Fruit fly (Drosophila melanogaster) whole organism, embryonic: ENCODE data around the gene vib.

Experiments used
- ATbp ChIP-seq: fragments of 200-800 bp; sonication (Bioruptor generic); optimal IDR thresholded peaks from 2 replicates; lab custom pipeline; 2017; ENCODE audit warnings: missing biosample characterization, mild to moderate bottlenecking, missing genetic modification characterization, missing genetic modification reagents
- Ada2b ChIP-seq: fragments of 200-800 bp; sonication (Bioruptor generic); IDR thresholded peaks from 2 replicates; pipeline ENCODE4 v1.3.6; 2022; ENCODE audit warnings: missing biosample characterization, missing genetic modification characterization
- BEAF-32 ChIP-seq: fragments of 200-800 bp; sonication (Bioruptor generic); optimal IDR thresholded peaks from 3 replicates; lab custom pipeline; 2017; ENCODE audit warnings: missing biosample characterization, missing genetic modification characterization, mild to moderate bottlenecking, moderate library complexity, missing genetic modification reagents
- CG10147 ChIP-seq: fragments of 200-800 bp; sonication (Bioruptor generic); optimal IDR thresholded peaks from 2 replicates; lab custom pipeline; 2019; ENCODE audit warnings: missing biosample characterization, mild to moderate bottlenecking, missing genetic modification characterization, moderate library complexity
- CG10267 ChIP-seq: fragments of 200-800 bp; sonication (Bioruptor generic); optimal IDR thresholded peaks from 2 replicates; lab custom pipeline; 2018; ENCODE audit warnings: missing biosample characterization, mild to moderate bottlenecking, missing genetic modification characterization, moderate library complexity
- CG10654 ChIP-seq: fragments of 200-800 bp; sonication (Bioruptor generic); optimal IDR thresholded peaks from 2 replicates; lab custom pipeline; 2016; ENCODE audit warnings: missing biosample characterization, missing genetic modification characterization
- CG11560 ChIP-seq: fragments of 200-800 bp; sonication (Bioruptor generic); IDR thresholded peaks from 3 replicates; pipeline ENCODE4 v1.3.6; 2022; ENCODE audit warnings: missing biosample characterization, missing genetic modification characterization
- CG1233 ChIP-seq: fragments of 200-800 bp; sonication (Bioruptor generic); optimal IDR thresholded peaks from 4 replicates; lab custom pipeline; 2018; ENCODE audit warnings: missing biosample characterization, mild to moderate bottlenecking, missing genetic modification characterization
- CG13894 ChIP-seq: fragments of 200-800 bp; sonication (Bioruptor generic); optimal IDR thresholded peaks from 3 replicates; lab custom pipeline; 2018; ENCODE audit warnings: missing biosample characterization, mild to moderate bottlenecking, missing genetic modification characterization, moderate library complexity
- CG14710 ChIP-seq: fragments of 200-800 bp; sonication (Bioruptor generic); optimal IDR thresholded peaks from 3 replicates; lab custom pipeline; 2019; ENCODE audit warnings: missing biosample characterization, mild to moderate bottlenecking, missing genetic modification characterization, moderate library complexity
- CG1603 ChIP-seq: fragments of 200-800 bp; sonication (Bioruptor generic); optimal IDR thresholded peaks from 2 replicates; lab custom pipeline; 2019; ENCODE audit warnings: missing biosample characterization, mild to moderate bottlenecking, missing genetic modification characterization, moderate library complexity
- CG1647 ChIP-seq: fragments of 200-800 bp; sonication (Bioruptor generic); optimal IDR thresholded peaks from 3 replicates; lab custom pipeline; 2016; ENCODE audit warnings: missing biosample characterization, missing genetic modification characterization
- CG18619 ChIP-seq: fragments of 200-800 bp; sonication (Bioruptor generic); optimal IDR thresholded peaks from 3 replicates; lab custom pipeline; 2017; ENCODE audit warnings: missing biosample characterization, mild to moderate bottlenecking, missing genetic modification characterization
- CG2116 ChIP-seq: fragments of 200-800 bp; sonication (Bioruptor generic); optimal IDR thresholded peaks from 3 replicates; lab custom pipeline; 2018; ENCODE audit warnings: missing biosample characterization, mild to moderate bottlenecking, missing genetic modification characterization
- CG31441 ChIP-seq: fragments of 200-800 bp; sonication (Bioruptor generic); IDR thresholded peaks from 2 replicates; pipeline ENCODE4 v1.3.6; 2022; ENCODE audit warnings: missing biosample characterization, missing genetic modification characterization
- CG34422 ChIP-seq: fragments of 200-800 bp; sonication (Bioruptor generic); IDR thresholded peaks from 3 replicates; pipeline ENCODE4 v1.3.6; 2022; ENCODE audit warnings: missing biosample characterization, missing genetic modification characterization
- CG3726 ChIP-seq: fragments of 200-800 bp; sonication (Bioruptor generic); IDR thresholded peaks from 3 replicates; pipeline ENCODE4, ENCODE4 v1.3.6; 2022; ENCODE audit warnings: missing biosample characterization, missing genetic modification characterization
- CG7963 ChIP-seq: fragments of 200-800 bp; sonication (Bioruptor generic); IDR thresholded peaks from 3 replicates; pipeline ENCODE4 v1.3.6; 2022; ENCODE audit warnings: missing biosample characterization, missing genetic modification characterization; ENCODE audit not compliant: partially characterized antibody
- Elba2 ChIP-seq: fragments of 200-800 bp; sonication (Bioruptor generic); optimal IDR thresholded peaks from 3 replicates; lab custom pipeline; 2016; ENCODE audit warnings: missing biosample characterization, missing genetic modification characterization
- Ets65A ChIP-seq: fragments of 200-800 bp; sonication (Bioruptor generic); peaks from one replicate; lab custom pipeline; 2016; ENCODE audit warnings: missing biosample characterization, missing genetic modification characterization
- HLH4C ChIP-seq: fragments of 200-800 bp; sonication (Bioruptor generic); IDR thresholded peaks from 3 replicates; pipeline ENCODE4 v1.3.6; 2022; ENCODE audit warnings: missing biosample characterization, missing genetic modification characterization; ENCODE audit not compliant: partially characterized antibody
- Hmr ChIP-seq: fragments of 200-800 bp; sonication (Bioruptor generic); optimal IDR thresholded peaks from 3 replicates; lab custom pipeline; 2017; ENCODE audit warnings: mild to moderate bottlenecking, missing biosample characterization, missing genetic modification reagents, missing genetic modification characterization
- Kr ChIP-seq: fragments of 200-800 bp; sonication (Bioruptor generic); optimal IDR thresholded peaks from 2 replicates; lab custom pipeline; 2017; ENCODE audit warnings: missing biosample characterization, mild to moderate bottlenecking, missing genetic modification characterization
- Nf-YC ChIP-seq: fragments of 200-800 bp; optimal IDR thresholded peaks from 3 replicates; lab custom pipeline; 2019; ENCODE audit warnings: missing biosample characterization, mild to moderate bottlenecking, missing genetic modification characterization, moderate library complexity
- Rx ChIP-seq: fragments of 200-800 bp; sonication (Bioruptor generic); IDR thresholded peaks from 2 replicates; pipeline ENCODE4 v1.3.6; 2022; ENCODE audit warnings: missing biosample characterization, missing genetic modification characterization
- Tbp ChIP-seq: fragments of >200 bp; optimal IDR thresholded peaks from 2 replicates; lab custom pipeline; 2018; ENCODE audit warnings: missing biosample characterization, missing genetic modification characterization
- YL-1 ChIP-seq: fragments of 200-800 bp; sonication (Bioruptor generic); optimal IDR thresholded peaks from 3 replicates; lab custom pipeline; 2017; ENCODE audit warnings: missing biosample characterization, mild to moderate bottlenecking, missing genetic modification characterization
- bcd ChIP-seq: fragments of 200-800 bp; sonication (Bioruptor generic); optimal IDR thresholded peaks from 2 replicates; lab custom pipeline; 2017; ENCODE audit warnings: missing biosample characterization, mild to moderate bottlenecking, missing genetic modification characterization
- chinmo ChIP-seq: fragments of 200-800 bp; sonication (Bioruptor generic); IDR thresholded peaks from 4 replicates; pipeline ENCODE4 v1.3.6; 2022; ENCODE audit warnings: missing biosample characterization, missing genetic modification characterization; ENCODE audit not compliant: partially characterized antibody
- corto ChIP-seq: fragments of 200-800 bp; sonication (Bioruptor generic); optimal IDR thresholded peaks from 2 replicates; lab custom pipeline; 2016; ENCODE audit warnings: missing biosample characterization, mild to moderate bottlenecking, missing genetic modification characterization, moderate library complexity
- cwo ChIP-seq: fragments of 200-800 bp; sonication (Bioruptor generic); optimal IDR thresholded peaks from 3 replicates; lab custom pipeline; 2017; ENCODE audit warnings: missing biosample characterization, missing genetic modification characterization, mild to moderate bottlenecking, moderate library complexity, missing genetic modification reagents
- dan ChIP-seq: fragments of 200-800 bp; sonication (Bioruptor generic); IDR thresholded peaks from 2 replicates; pipeline ENCODE4 v1.3.6; 2022; ENCODE audit warnings: missing biosample characterization, missing genetic modification characterization
- danr ChIP-seq: fragments of 200-800 bp; sonication (Bioruptor generic); IDR thresholded peaks from 2 replicates; pipeline ENCODE4 v1.3.6; 2022; ENCODE audit warnings: missing biosample characterization, missing genetic modification characterization
- dysf ChIP-seq: fragments of 200-800 bp; sonication (Bioruptor generic); IDR thresholded peaks from 3 replicates; pipeline ENCODE4 v1.3.6; 2022; ENCODE audit warnings: missing biosample characterization, missing genetic modification characterization
- fd96Cb ChIP-seq: fragments of 200-800 bp; sonication (Bioruptor generic); optimal IDR thresholded peaks from 2 replicates; lab custom pipeline; 2018; ENCODE audit warnings: missing biosample characterization, mild to moderate bottlenecking, missing genetic modification characterization, moderate library complexity
- fru ChIP-seq: fragments of >200 bp; optimal IDR thresholded peaks from 2 replicates; lab custom pipeline; 2017
- gem ChIP-seq: fragments of 200-800 bp; sonication (Bioruptor generic); optimal IDR thresholded peaks from 2 replicates; lab custom pipeline; 2019; ENCODE audit warnings: missing biosample characterization, mild to moderate bottlenecking, missing genetic modification characterization, moderate library complexity
- h ChIP-seq: fragments of >200 bp; optimal IDR thresholded peaks from 2 replicates; lab custom pipeline; 2017
- hth ChIP-seq: fragments of >200 bp; optimal IDR thresholded peaks from 2 replicates; lab custom pipeline; 2017; ENCODE audit warnings: inconsistent platforms
- lab ChIP-seq: fragments of 200-800 bp; sonication (Bioruptor generic); optimal IDR thresholded peaks from 3 replicates; lab custom pipeline; 2017; ENCODE audit warnings: missing biosample characterization, missing genetic modification characterization, mild to moderate bottlenecking, moderate library complexity, missing genetic modification reagents
- lola ChIP-seq, 3 experiments: fragments of >200 bp in 2 of 3; fragments of 200-800 bp in 1 of 3; sonication (Bioruptor generic) in 1 of 3; optimal IDR thresholded peaks; 2 replicates each; lab custom pipeline; 2017 to 2019; ENCODE audit warnings: missing biosample characterization in 3 of 3, missing genetic modification characterization in 3 of 3, mild to moderate bottlenecking in 1 of 3, moderate library complexity in 1 of 3
- nmo ChIP-seq: fragments of 200-800 bp; sonication (Bioruptor generic); optimal IDR thresholded peaks from 2 replicates; lab custom pipeline; 2018; ENCODE audit warnings: missing biosample characterization, mild to moderate bottlenecking, missing genetic modification characterization, moderate library complexity
- org-1 ChIP-seq: fragments of 200-800 bp; sonication (Bioruptor generic); optimal IDR thresholded peaks from 2 replicates; lab custom pipeline; 2017; ENCODE audit warnings: missing biosample characterization, missing genetic modification characterization
- phol ChIP-seq: fragments of 200-800 bp; sonication (Bioruptor generic); optimal IDR thresholded peaks from 3 replicates; lab custom pipeline; 2018; ENCODE audit warnings: missing biosample characterization, mild to moderate bottlenecking, missing genetic modification characterization, moderate library complexity
- psq ChIP-seq: fragments of 200-800 bp; sonication (Bioruptor generic); optimal IDR thresholded peaks from 2 replicates; lab custom pipeline; 2017; ENCODE audit warnings: missing biosample characterization, missing genetic modification characterization
- repo ChIP-seq: fragments of 200-800 bp; sonication (Bioruptor generic); optimal IDR thresholded peaks from 2 replicates; lab custom pipeline; 2016; ENCODE audit warnings: missing biosample characterization, missing genetic modification characterization
- sc ChIP-seq, 3 experiments: fragments of >200 bp in 2 of 3; fragments of 200-800 bp in 1 of 3; sonication (Bioruptor generic) in 1 of 3; optimal IDR thresholded peaks; 2 replicates in 2 of 3; 3 replicates in 1 of 3; lab custom pipeline; 2017; ENCODE audit warnings: mild to moderate bottlenecking in 1 of 3, missing biosample characterization in 1 of 3, missing genetic modification characterization in 1 of 3, missing genetic modification reagents in 1 of 3
- sima ChIP-seq: fragments of 200-800 bp; sonication (Bioruptor generic); optimal IDR thresholded peaks from 2 replicates; lab custom pipeline; 2016; ENCODE audit warnings: missing biosample characterization, missing genetic modification characterization
- tio ChIP-seq: fragments of 200-800 bp; sonication (Bioruptor generic); optimal IDR thresholded peaks from 2 replicates; lab custom pipeline; 2017; ENCODE audit warnings: missing biosample characterization, missing genetic modification characterization, inconsistent platforms
- trem ChIP-seq: fragments of 200-800 bp; optimal IDR thresholded peaks from 3 replicates; lab custom pipeline; 2019; ENCODE audit warnings: missing biosample characterization, mild to moderate bottlenecking, missing genetic modification characterization, moderate library complexity
- yki ChIP-seq: fragments of >200 bp; optimal IDR thresholded peaks from 3 replicates; lab custom pipeline; 2018

vib gene

dm6 chr3R:19211778-19212177, 14.7 kb downstream of the vib start, which contains the start of gene cry (continued):
- TF ChIP-seq HLH4C (GFP tag; lab: Robert Waterston, UW) (no peak), CG11560 (tag; lab: Robert Waterston, UW) (no peak), ATbp (GFP tag; lab: Kevin White, UChicago) (peak; percentile 52), sc (optimal IDR thresholded peaks at IDR 0.05; lab: Kevin White, UChicago) (no peak), sc (GFP tag; optimal IDR thresholded peaks at IDR 0.05; lab: Kevin White, UChicago) (peak; percentile 67), Ada2b (GFP tag; lab: Robert Waterston, UW) (peak; percentile 48; the same call in 1 of the 2 replicates), CG14710 (tag; lab: Kevin White, UChicago) (peak; percentile 64), CG1603 (tag; lab: Kevin White, UChicago) (peak; percentile 43), trem (tag; lab: Kevin White, UChicago) (peak; percentile 63), CG18619 (GFP tag; lab: Kevin White, UChicago) (peak; percentile 42), CG2116 (GFP tag; lab: Kevin White, UChicago) (no peak), gem (tag; lab: Kevin White, UChicago) (peak; percentile 83), CG34422 (0 out of 3 replicates have a peak, but pooled peaks have one; percentile 35), phol (tag; lab: Kevin White, UChicago) (peak; percentile 85), h (no peak), dysf (GFP tag; lab: Robert Waterston, UW) (no peak), fd96Cb (tag; lab: Kevin White, UChicago) (peak; percentile 82), cwo (GFP tag; lab: Kevin White, UChicago) (peak; percentile 4), Ets65A (GFP tag; lab: Kevin White, UChicago) (peak; percentile 74), dan (GFP tag; lab: Robert Waterston, UW) (no peak), CG10147 (GFP tag; lab: Kevin White, UChicago) (no peak), danr (GFP tag; lab: Robert Waterston, UW) (0 out of 2 replicates have a peak, but pooled peaks have one; percentile 12), CG1233 (GFP tag; lab: Kevin White, UChicago) (peak; percentile 38), CG10654 (GFP tag; lab: Kevin White, UChicago) (peak; percentile 2), nmo (peak; percentile 84), BEAF-32 (no peak), tio (GFP tag; lab: Kevin White, UChicago) (peak; percentile 63), bcd (GFP tag; lab: Kevin White, UChicago) (peak; percentile 51), Hmr (GFP tag; lab: Kevin White, UChicago) (peak; percentile 20), chinmo (GFP tag; lab: Robert Waterston, UW) (no peak), CG31441 (GFP tag; lab: Robert Waterston, UW) (peak; percentile 77; the same call in 1 of the 2 replicates), lab (GFP tag; lab: Kevin White, UChicago) (peak; percentile 56), org-1 (GFP tag; lab: Kevin White, UChicago) (peak; percentile 26), sima (no peak), YL-1 (GFP tag; lab: Kevin White, UChicago) (no peak), fru (no peak), Rx (no peak), CG1647 (no peak), Nf-YC (tag; lab: Kevin White, UChicago) (no peak), Tbp (GFP tag; lab: Kevin White, UChicago) (no peak), CG7963 (GFP tag; lab: Robert Waterston, UW) (no peak), CG3726 (no peak), hth (no peak), Elba2 (GFP tag; lab: Kevin White, UChicago) (no peak), corto (GFP tag; lab: Kevin White, UChicago) (no peak), CG10267 (tag; lab: Kevin White, UChicago) (peak; percentile 53), lola (GFP tag; optimal IDR thresholded peaks at IDR 0.05; lab: Kevin White, UChicago) (peak in 1 of 3 experiments; percentile 78), repo (GFP tag; lab: Kevin White, UChicago) (no peak), psq (GFP tag; lab: Kevin White, UChicago) (no peak), yki (lab: Kevin White, UChicago) (no peak), Kr (GFP tag; lab: Kevin White, UChicago) (no peak), CG13894 (tag; lab: Kevin White, UChicago) (no peak)
